Fruit fly (Drosophila melanogaster): ENCODE measurements around the gene CG10602.

DNA sequence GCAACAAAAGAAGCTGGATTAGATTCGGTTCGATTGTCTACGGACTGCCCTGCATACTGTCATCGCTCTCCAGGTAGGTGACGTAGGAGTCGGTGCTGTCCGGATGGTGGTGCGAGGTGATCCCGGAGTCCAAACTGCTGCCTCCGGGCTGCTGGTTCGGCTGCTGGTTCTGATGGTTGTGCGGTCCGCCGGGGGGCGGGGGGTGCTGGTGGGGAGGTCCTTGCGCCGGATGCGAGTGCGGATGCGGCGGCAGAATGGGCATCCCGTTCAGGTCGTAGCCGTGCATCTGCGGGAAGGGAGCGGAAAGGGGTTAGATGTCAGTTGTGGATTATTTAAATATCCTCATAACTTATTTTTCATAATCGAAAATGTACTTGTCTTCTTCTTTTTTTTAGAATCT lies 1.9 kb upstream of the CG10602 start:
- TF ChIP-seq CG8478 (optimal IDR thresholded peaks at IDR 0.05) (no peak), CTCF (optimal IDR thresholded peaks at IDR 0.05) (no peak)
